Fruit fly (Drosophila melanogaster) whole organism, pupa: Measurements from ENCODE around the gene Nha1.

ENCODE experiments used
- CG13204 ChIP-seq: fragments of 200-800 bp; sonication (Bioruptor generic); optimal IDR thresholded peaks from 2 replicates; lab custom pipeline; 2018; ENCODE audit warnings: missing biosample characterization, mild to moderate bottlenecking, missing genetic modification characterization, moderate library complexity
- CG14655 ChIP-seq: fragments of 200-800 bp; sonication (Bioruptor generic); optimal IDR thresholded peaks from 3 replicates; lab custom pipeline; 2017; ENCODE audit warnings: mild to moderate bottlenecking, missing biosample characterization, missing genetic modification reagents, missing genetic modification characterization
- CG32121 ChIP-seq: fragments of 200-800 bp; sonication (Bioruptor generic); IDR thresholded peaks from 2 replicates; pipeline ENCODE4 v1.3.6; 2022; ENCODE audit warnings: missing biosample characterization, missing genetic modification characterization
- CG34367 ChIP-seq: fragments of 200-800 bp; sonication (Bioruptor generic); optimal IDR thresholded peaks from 2 replicates; lab custom pipeline; 2018; ENCODE audit warnings: missing biosample characterization, mild to moderate bottlenecking, missing genetic modification characterization
- CG4496 ChIP-seq: fragments of 200-800 bp; sonication (Bioruptor generic); IDR thresholded peaks from 3 replicates; pipeline ENCODE4 v1.3.6; 2022; ENCODE audit warnings: missing biosample characterization, missing genetic modification characterization
- D1 ChIP-seq: fragments of 200-800 bp; sonication (Bioruptor generic); optimal IDR thresholded peaks from 2 replicates; lab custom pipeline; 2018; ENCODE audit warnings: missing biosample characterization, mild to moderate bottlenecking, missing genetic modification characterization, moderate library complexity
- EcR ChIP-seq: fragments of 200-800 bp; sonication (Bioruptor generic); optimal IDR thresholded peaks from 3 replicates; lab custom pipeline; 2019; ENCODE audit warnings: missing biosample characterization, missing genetic modification characterization, mild to moderate bottlenecking, moderate library complexity, missing genetic modification reagents
- Ets98B ChIP-seq: fragments of 200-800 bp; sonication (Bioruptor generic); IDR thresholded peaks from 2 replicates; pipeline ENCODE4 v1.3.6; 2022; ENCODE audit warnings: missing biosample characterization, missing genetic modification characterization
- Pif1B ChIP-seq: fragments of 200-800 bp; sonication (Bioruptor generic); optimal IDR thresholded peaks from 3 replicates; lab custom pipeline; 2016; ENCODE audit warnings: missing biosample characterization, missing genetic modification characterization
- Snoo ChIP-seq: fragments of 200-800 bp; sonication (Bioruptor generic); optimal IDR thresholded peaks from 3 replicates; lab custom pipeline; 2017; ENCODE audit warnings: missing biosample characterization, mild to moderate bottlenecking, missing genetic modification characterization, inconsistent platforms
- fd96Ca ChIP-seq: fragments of 200-800 bp; sonication (Bioruptor generic); IDR thresholded peaks from 3 replicates; pipeline ENCODE4 v1.3.6; 2022; ENCODE audit warnings: missing biosample characterization, missing genetic modification characterization
- rn ChIP-seq: fragments of 200-800 bp; sonication (Bioruptor generic); IDR thresholded peaks from 2 replicates; pipeline ENCODE4 v1.3.6; 2022; ENCODE audit warnings: missing biosample characterization, missing genetic modification characterization

dm6 chr2L:6819230-6820049, 50.7 kb downstream of the Nha1 start:
- TF ChIP-seq D1 (tag; lab: Kevin White, UChicago) (no peak), CG13204 (no peak), Ets98B (GFP tag; lab: Robert Waterston, UW) (no peak), EcR (no peak), Snoo (tag; lab: Kevin White, UChicago) (no peak), Pif1B (no peak), CG4496 (no peak), CG34367 (tag; lab: Kevin White, UChicago) (no peak), CG14655 (GFP tag; lab: Kevin White, UChicago) (no peak), CG32121 (GFP tag; lab: Robert Waterston, UW) (no peak), fd96Ca (GFP tag; lab: Robert Waterston, UW) (no peak), rn (GFP tag; lab: Robert Waterston, UW) (no peak)
